In the genomic region with DNA sequence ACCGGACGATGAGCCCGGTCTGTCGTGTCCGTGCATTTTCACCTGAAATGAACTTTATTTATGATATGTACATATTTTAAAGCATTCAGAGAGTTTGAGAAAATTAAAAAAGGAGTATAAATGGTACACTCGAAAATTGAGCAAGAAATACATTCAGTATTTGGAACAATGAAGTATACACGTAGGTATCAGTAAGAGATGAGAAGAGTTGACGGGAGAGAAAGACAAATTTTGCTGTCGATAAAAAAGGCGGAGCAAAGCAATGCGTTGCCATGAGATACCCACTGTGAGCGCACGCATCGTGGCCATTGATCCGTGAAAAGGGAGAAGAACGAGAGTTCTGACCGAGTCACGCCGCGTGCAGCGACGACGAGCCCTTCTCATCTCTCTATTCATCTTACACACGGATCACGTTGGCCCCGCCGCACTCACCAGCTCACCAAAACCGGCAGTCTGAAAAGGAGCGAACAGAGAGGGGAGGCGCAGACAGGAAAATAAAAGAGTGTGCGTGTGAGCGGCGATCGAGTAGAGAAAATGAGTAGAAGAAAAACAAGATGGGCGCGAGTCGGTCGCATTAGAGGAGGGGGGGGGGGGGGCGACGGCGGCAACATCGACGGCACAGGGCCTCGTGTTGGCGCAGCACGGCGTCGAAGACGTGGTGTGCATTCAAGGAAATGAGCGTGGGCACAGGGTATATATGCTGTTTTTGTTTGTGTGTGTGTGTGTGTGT, we compare ENCODE assay signal across 4 worm cellular contexts.
TF ChIP-seq lines count a peak whose summit lies in the region.

Gene R04E5.8, minus strand, starts transcription at position 51 of the 730 bp plus-strand sequence.

TF ChIP-seq in whole organism, L2 larva, 48 proteins besides CTCF, POLR2A, EP300 and RAD21 (continues in another document):
- TF ChIP-seq blmp-1 (tag; optimal IDR thresholded peaks at IDR 0.05; lab: Kevin White, UChicago; ENCODE audit: insufficient read depth) (no peak), nhr-77 (tag; optimal IDR thresholded peaks at IDR 0.05; lab: Kevin White, UChicago) (no peak), nhr-6 (tag; optimal IDR thresholded peaks at IDR 0.05; lab: Kevin White, UChicago) (no peak), lin-13 (GFP tag; optimal IDR thresholded peaks at IDR 0.05; lab: Kevin White, UChicago) (peak; percentile 43), ztf-4 (tag; optimal IDR thresholded peaks at IDR 0.05; lab: Kevin White, UChicago) (no peak), mbf-1 (tag; optimal IDR thresholded peaks at IDR 0.05; lab: Kevin White, UChicago) (no peak), ZK546.5 (tag; optimal IDR thresholded peaks at IDR 0.05; lab: Kevin White, UChicago) (no peak), sma-9 (GFP tag; optimal IDR thresholded peaks at IDR 0.05; lab: Kevin White, UChicago) (peak; percentile 18), sma-9 (tag; optimal IDR thresholded peaks at IDR 0.05; lab: Kevin White, UChicago) (no peak), nhr-129 (tag; optimal IDR thresholded peaks at IDR 0.05; lab: Kevin White, UChicago) (peak; percentile 30), unc-39 (tag; optimal IDR thresholded peaks at IDR 0.05; lab: Kevin White, UChicago) (no peak), dmd-4 (tag; optimal IDR thresholded peaks at IDR 0.05; lab: Kevin White, UChicago) (no peak), aly-2 (tag; optimal IDR thresholded peaks at IDR 0.05; lab: Kevin White, UChicago) (no peak), mab-5 (tag; optimal IDR thresholded peaks at IDR 0.05; lab: Kevin White, UChicago) (no peak), ama-1 (optimal IDR thresholded peaks at IDR 0.05; lab: Kevin White, UChicago) (no peak), nhr-25 (tag; optimal IDR thresholded peaks at IDR 0.05; lab: Kevin White, UChicago) (no peak), ztf-11 (tag; optimal IDR thresholded peaks at IDR 0.05; lab: Kevin White, UChicago) (no peak), crh-2 (tag; optimal IDR thresholded peaks at IDR 0.05; lab: Kevin White, UChicago) (no peak), zag-1 (tag; optimal IDR thresholded peaks at IDR 0.05; lab: Kevin White, UChicago) (peak; percentile 48), alr-1 (tag; optimal IDR thresholded peaks at IDR 0.05; lab: Kevin White, UChicago) (no peak), snpc-4 (tag; optimal IDR thresholded peaks at IDR 0.05; lab: Kevin White, UChicago) (no peak), nhr-10 (tag; optimal IDR thresholded peaks at IDR 0.05; lab: Kevin White, UChicago) (no peak)

TF ChIP-seq in whole organism, L4 larva, 104 proteins besides CTCF, POLR2A, EP300 and RAD21 (continues in another document):
- peak; percentile 39 for TF ChIP-seq aha-1 (tag; lab: Kevin White, UChicago)
- no peak for TF ChIP-seq cey-2 (tag; optimal IDR thresholded peaks at IDR 0.05; lab: Kevin White, UChicago; ENCODE audit: borderline replicate concordance, insufficient read depth)
- TF ChIP-seq lir-3 (tag; optimal IDR thresholded peaks at IDR 0.05; lab: Kevin White, UChicago) = no peak
- TF ChIP-seq ctbp-1 (GFP tag; IDR thresholded peaks at IDR 0.05; lab: Robert Waterston, UW) = peak; percentile 77
- 0 out of 2 replicates have a peak, but pooled peaks have one; percentile 22 for TF ChIP-seq php-3 (GFP tag; IDR thresholded peaks at IDR 0.05; lab: Robert Waterston, UW)
- no peak for TF ChIP-seq ces-1 (GFP tag; optimal IDR thresholded peaks at IDR 0.05; lab: Kevin White, UChicago)
- peak; percentile 14 for TF ChIP-seq hlh-11 (tag; optimal IDR thresholded peaks at IDR 0.05; lab: Kevin White, UChicago)
- TF ChIP-seq set-16 (GFP tag; IDR thresholded peaks at IDR 0.05; lab: Robert Waterston, UW) = peak; percentile 93
- peak; percentile 72 for TF ChIP-seq mxl-3 (GFP tag; optimal IDR thresholded peaks at IDR 0.05; lab: Kevin White, UChicago)
- no peak for TF ChIP-seq duxl-1 (tag; optimal IDR thresholded peaks at IDR 0.05; lab: Kevin White, UChicago; ENCODE audit: poor library complexity)
- peak; percentile 25; the same call in 1 of the 2 replicates for TF ChIP-seq lin-38 (GFP tag; IDR thresholded peaks at IDR 0.05; lab: Robert Waterston, UW)
- TF ChIP-seq egl-43 (GFP tag; IDR thresholded peaks at IDR 0.05; lab: Robert Waterston, UW) = peak; percentile 77; the same call in 1 of the 2 replicates
- no peak for TF ChIP-seq zfp-3 (GFP tag; conservative IDR thresholded peaks at IDR 0.05; lab: Robert Waterston, UW)
- TF ChIP-seq hmg-1.1 (GFP tag; IDR thresholded peaks at IDR 0.05; lab: Robert Waterston, UW) = peak; percentile 58
- peak; percentile 25 for TF ChIP-seq nhr-11 (tag; optimal IDR thresholded peaks at IDR 0.05; lab: Kevin White, UChicago)
- no peak for TF ChIP-seq egl-27 (tag; optimal IDR thresholded peaks at IDR 0.05; lab: Kevin White, UChicago)
- peak in 1 of 2 experiments; percentile 48 for TF ChIP-seq hif-1 (tag; optimal IDR thresholded peaks at IDR 0.05; lab: Kevin White, UChicago)
- TF ChIP-seq hlh-30 (tag; optimal IDR thresholded peaks at IDR 0.05; lab: Kevin White, UChicago; ENCODE audit: insufficient read depth) = peak; percentile 84
- peak; percentile 73 for TF ChIP-seq rbr-2 (tag; optimal IDR thresholded peaks at IDR 0.05; lab: Kevin White, UChicago)
- TF ChIP-seq lin-1 (GFP tag; IDR thresholded peaks at IDR 0.05; lab: Robert Waterston, UW) = no peak

TF ChIP-seq in whole organism, late embryonic, 69 proteins besides CTCF, POLR2A, EP300 and RAD21:
- TF ChIP-seq fkh-6 (tag; optimal IDR thresholded peaks at IDR 0.05; lab: Kevin White, UChicago) = peak; percentile 36
- peak; percentile 36 for TF ChIP-seq unc-42 (tag; optimal IDR thresholded peaks at IDR 0.05; lab: Kevin White, UChicago)
- no peak for TF ChIP-seq ceh-22 (tag; optimal IDR thresholded peaks at IDR 0.05; lab: Kevin White, UChicago)
- TF ChIP-seq ref-2 (tag; optimal IDR thresholded peaks at IDR 0.05; lab: Kevin White, UChicago) = peak; percentile 11
- no peak for TF ChIP-seq ama-1 (optimal IDR thresholded peaks at IDR 0.05; lab: Kevin White, UChicago)

TF ChIP-seq in whole organism, mixed stage, embryonic, 35 proteins besides CTCF, POLR2A, EP300 and RAD21:
- TF ChIP-seq elt-3 (tag; optimal IDR thresholded peaks at IDR 0.05; lab: Kevin White, UChicago) (no peak), pha-4 (tag; optimal IDR thresholded peaks at IDR 0.05; lab: Kevin White, UChicago) (no peak), ham-2 (GFP tag; optimal IDR thresholded peaks at IDR 0.05; lab: Kevin White, UChicago) (no peak), unc-62 (GFP tag; optimal IDR thresholded peaks at IDR 0.05; lab: Kevin White, UChicago) (no peak), unc-120 (tag; optimal IDR thresholded peaks at IDR 0.05; lab: Kevin White, UChicago; ENCODE audit: poor library complexity, severe bottlenecking) (peak; percentile 48)
